Worm (Caenorhabditis elegans) whole organism, L2 larva: ENCODE results near the gene C09F5.3.

Experiments used
- Y55F3AM.14 ChIP-seq: fragments of 200-800 bp; sonication (Bioruptor generic); optimal IDR thresholded peaks from 2 replicates; lab custom pipeline; 2018; ENCODE audit warnings: mild to moderate bottlenecking, missing genetic modification characterization, missing compliant biosample characterization
- ama-1 ChIP-seq: fragments of 150-350 bp; optimal IDR thresholded peaks from 2 replicates; lab custom pipeline; 2018; ENCODE audit warnings: inconsistent platforms
- blmp-1 ChIP-seq: sonication (generic microtip); optimal IDR thresholded peaks from 2 replicates; lab custom pipeline; 2017; ENCODE audit warnings: missing genetic modification characterization, mild to moderate bottlenecking, missing compliant biosample characterization, antibody characterized with exemption, moderate library complexity; ENCODE audit not compliant: insufficient read depth
- skn-1 ChIP-seq: sonication (generic microtip); optimal IDR thresholded peaks from 2 replicates; lab custom pipeline; 2017; ENCODE audit warnings: missing biosample characterization, missing genetic modification characterization
- unc-55 ChIP-seq: fragments of 150-350 bp; sonication (generic microtip); optimal IDR thresholded peaks from 3 replicates; lab custom pipeline; 2014; ENCODE audit warnings: missing biosample characterization, missing genetic modification reagents, missing genetic modification characterization
- ztf-11 ChIP-seq: sonication (generic microtip); optimal IDR thresholded peaks from 2 replicates; lab custom pipeline; 2017; ENCODE audit warnings: missing biosample characterization, missing genetic modification characterization
- ztf-4 ChIP-seq: fragments of 150-350 bp; optimal IDR thresholded peaks from 2 replicates; lab custom pipeline; 2014; ENCODE audit warnings: missing biosample characterization, missing genetic modification characterization

ce11 chrIII:696372-696771, 31.3 kb upstream of the C09F5.3 start, which contains the start of gene sel-15:
- no peak for TF ChIP-seq blmp-1 (tag; lab: Kevin White, UChicago)
- TF ChIP-seq ztf-4 (tag; lab: Kevin White, UChicago), result no peak
- no peak for TF ChIP-seq Y55F3AM.14
- TF ChIP-seq ama-1, result no peak
- TF ChIP-seq skn-1 (tag; lab: Kevin White, UChicago), result no peak
- TF ChIP-seq unc-55, result no peak
- TF ChIP-seq ztf-11, result no peak
